Fruit fly (Drosophila melanogaster) whole organism, embryonic: ENCODE data around the gene HipHop.

Experiments used
- ATbp ChIP-seq: fragments of 200-800 bp; sonication (Bioruptor generic); optimal IDR thresholded peaks from 2 replicates; lab custom pipeline; 2017; ENCODE audit warnings: missing biosample characterization, mild to moderate bottlenecking, missing genetic modification characterization, missing genetic modification reagents
- CG10543 ChIP-seq: fragments of 200-800 bp; sonication (Bioruptor generic); optimal IDR thresholded peaks from 3 replicates; lab custom pipeline; 2017; ENCODE audit warnings: missing biosample characterization, mild to moderate bottlenecking, missing genetic modification characterization, moderate library complexity
- CG13296 ChIP-seq: fragments of 200-800 bp; sonication (Bioruptor generic); optimal IDR thresholded peaks from 3 replicates; lab custom pipeline; 2018; ENCODE audit warnings: missing biosample characterization, mild to moderate bottlenecking, missing genetic modification characterization
- CG14014 ChIP-seq: fragments of 200-800 bp; sonication (Bioruptor generic); IDR thresholded peaks from 2 replicates; pipeline ENCODE4 v1.3.6; 2022; ENCODE audit warnings: missing biosample characterization, missing genetic modification characterization
- CG15011 ChIP-seq: fragments of 200-800 bp; sonication (Bioruptor generic); optimal IDR thresholded peaks from 3 replicates; lab custom pipeline; 2018; ENCODE audit warnings: missing biosample characterization, mild to moderate bottlenecking, missing genetic modification characterization
- CG15696 ChIP-seq: fragments of 200-800 bp; sonication (Bioruptor generic); optimal IDR thresholded peaks from 2 replicates; lab custom pipeline; 2019; ENCODE audit warnings: missing biosample characterization, mild to moderate bottlenecking, missing genetic modification characterization, moderate library complexity
- CG17385 ChIP-seq: fragments of 200-800 bp; sonication (Bioruptor generic); optimal IDR thresholded peaks from 3 replicates; lab custom pipeline; 2018; ENCODE audit warnings: missing biosample characterization, mild to moderate bottlenecking, missing genetic modification characterization
- CG1792 ChIP-seq: fragments of 200-800 bp; sonication (Bioruptor generic); optimal IDR thresholded peaks from 2 replicates; lab custom pipeline; 2016; ENCODE audit warnings: missing biosample characterization, missing genetic modification characterization
- CG2199 ChIP-seq: fragments of 200-800 bp; sonication (Bioruptor generic); IDR thresholded peaks from 3 replicates; pipeline ENCODE4 v1.3.6; 2022; ENCODE audit warnings: missing biosample characterization, missing genetic modification characterization
- CG30431 ChIP-seq: fragments of 200-800 bp; sonication (Bioruptor generic); optimal IDR thresholded peaks from 2 replicates; lab custom pipeline; 2017; ENCODE audit warnings: missing biosample characterization, missing genetic modification characterization
- CG34422 ChIP-seq: fragments of 200-800 bp; sonication (Bioruptor generic); IDR thresholded peaks from 3 replicates; pipeline ENCODE4 v1.3.6; 2022; ENCODE audit warnings: missing biosample characterization, missing genetic modification characterization
- CG4360 ChIP-seq: fragments of 200-800 bp; sonication (Bioruptor generic); IDR thresholded peaks from 2 replicates; pipeline ENCODE4 v1.3.6; 2022; ENCODE audit warnings: missing biosample characterization, missing genetic modification characterization
- CG6689 ChIP-seq: fragments of 200-800 bp; sonication (Bioruptor generic); IDR thresholded peaks from 2 replicates; pipeline ENCODE4 v1.3.6; 2022; ENCODE audit warnings: missing biosample characterization, missing genetic modification characterization
- CG7556 ChIP-seq: fragments of 200-800 bp; sonication (Bioruptor generic); optimal IDR thresholded peaks from 2 replicates; lab custom pipeline; 2017; ENCODE audit warnings: missing biosample characterization, mild to moderate bottlenecking, missing genetic modification characterization
- CG8290 ChIP-seq, 3 experiments: fragments of 200-800 bp; sonication (Bioruptor generic); optimal IDR thresholded peaks; 2 replicates each; lab custom pipeline; 2016 to 2019; ENCODE audit warnings: missing biosample characterization in 3 of 3, missing genetic modification characterization in 3 of 3, mild to moderate bottlenecking in 2 of 3, moderate library complexity in 1 of 3
- CTCF ChIP-seq: fragments of 200-800 bp; sonication (Bioruptor generic); optimal IDR thresholded peaks from 2 replicates; lab custom pipeline; 2017; ENCODE audit warnings: missing biosample characterization, mild to moderate bottlenecking, missing genetic modification characterization, moderate library complexity
- Chrac-16 ChIP-seq: fragments of 200-800 bp; sonication (Bioruptor generic); optimal IDR thresholded peaks from 3 replicates; lab custom pipeline; 2016; ENCODE audit warnings: missing biosample characterization, missing genetic modification characterization
- Doc3 ChIP-seq: fragments of 200-800 bp; sonication (Bioruptor generic); IDR thresholded peaks from 3 replicates; pipeline ENCODE4 v1.3.6; 2022; ENCODE audit warnings: missing biosample characterization, missing genetic modification characterization; ENCODE audit not compliant: partially characterized antibody
- Fer1 ChIP-seq: fragments of 200-800 bp; sonication (Bioruptor generic); optimal IDR thresholded peaks from 2 replicates; lab custom pipeline; 2017; ENCODE audit warnings: missing biosample characterization, mild to moderate bottlenecking, missing genetic modification characterization
- GATAe ChIP-seq: fragments of 200-800 bp; sonication (Bioruptor generic); conservative IDR thresholded peaks from 2 replicates; pipeline ENCODE4 v1.3.6; 2022; ENCODE audit warnings: missing biosample characterization, missing genetic modification characterization
- HLH4C ChIP-seq: fragments of 200-800 bp; sonication (Bioruptor generic); IDR thresholded peaks from 3 replicates; pipeline ENCODE4 v1.3.6; 2022; ENCODE audit warnings: missing biosample characterization, missing genetic modification characterization; ENCODE audit not compliant: partially characterized antibody
- Hmx ChIP-seq: fragments of 200-800 bp; sonication (Bioruptor generic); optimal IDR thresholded peaks from 2 replicates; lab custom pipeline; 2016; ENCODE audit warnings: missing biosample characterization, missing genetic modification characterization
- MBD-R2 ChIP-seq: fragments of 200-800 bp; sonication (Bioruptor generic); IDR thresholded peaks from 2 replicates; pipeline ENCODE4 v1.3.6; 2022; ENCODE audit warnings: missing biosample characterization, missing genetic modification characterization
- NFAT ChIP-seq: fragments of 200-800 bp; sonication (Bioruptor generic); IDR thresholded peaks from 2 replicates; pipeline ENCODE4 v1.3.6; 2022; ENCODE audit warnings: missing biosample characterization, missing genetic modification characterization
- Pdp1 ChIP-seq, 2 experiments: fragments of 200-800 bp; sonication (Bioruptor generic); optimal IDR thresholded peaks; 3 replicates each; lab custom pipeline; 2016; ENCODE audit warnings: missing biosample characterization in 2 of 2, missing genetic modification characterization in 2 of 2, mild to moderate bottlenecking in 1 of 2, moderate library complexity in 1 of 2
- Sry-β ChIP-seq: fragments of 200-800 bp; sonication (Bioruptor generic); optimal IDR thresholded peaks from 2 replicates; lab custom pipeline; 2018; ENCODE audit warnings: missing biosample characterization, mild to moderate bottlenecking, missing genetic modification characterization, moderate library complexity
- Tbp ChIP-seq: fragments of >200 bp; optimal IDR thresholded peaks from 2 replicates; lab custom pipeline; 2018; ENCODE audit warnings: missing biosample characterization, missing genetic modification characterization
- Usf ChIP-seq: fragments of 200-800 bp; sonication (Bioruptor generic); optimal IDR thresholded peaks from 2 replicates; lab custom pipeline; 2017; ENCODE audit warnings: missing genotype, missing biosample characterization, missing genetic modification characterization
- az2 ChIP-seq: fragments of 200-800 bp; sonication (Bioruptor generic); optimal IDR thresholded peaks from 3 replicates; lab custom pipeline; 2016; ENCODE audit warnings: missing biosample characterization, missing genetic modification characterization
- br ChIP-seq: fragments of >200 bp; optimal IDR thresholded peaks from 2 replicates; lab custom pipeline; 2017
- cato ChIP-seq: fragments of 200-800 bp; sonication (Bioruptor generic); optimal IDR thresholded peaks from 2 replicates; lab custom pipeline; 2016; ENCODE audit warnings: missing biosample characterization, missing genetic modification characterization, borderline replicate concordance
- caup ChIP-seq: fragments of 200-800 bp; sonication (Bioruptor generic); optimal IDR thresholded peaks from 3 replicates; lab custom pipeline; 2017; ENCODE audit warnings: missing biosample characterization, mild to moderate bottlenecking, missing genetic modification characterization, moderate library complexity; ENCODE audit not compliant: severe bottlenecking
- cg ChIP-seq: fragments of 200-800 bp; sonication (Bioruptor generic); optimal IDR thresholded peaks from 3 replicates; lab custom pipeline; 2019; ENCODE audit warnings: missing biosample characterization, mild to moderate bottlenecking, missing genetic modification characterization, moderate library complexity
- dati ChIP-seq: fragments of 200-800 bp; sonication (Bioruptor generic); IDR thresholded peaks from 2 replicates; pipeline ENCODE4 v1.3.6; 2022; ENCODE audit warnings: missing biosample characterization, missing genetic modification characterization
- disco-r ChIP-seq: fragments of 200-800 bp; sonication (Bioruptor generic); optimal IDR thresholded peaks from 2 replicates; lab custom pipeline; 2016; ENCODE audit warnings: missing biosample characterization, missing genetic modification characterization
- exex ChIP-seq: fragments of 200-800 bp; sonication (Bioruptor generic); optimal IDR thresholded peaks from 4 replicates; lab custom pipeline; 2018; ENCODE audit warnings: missing biosample characterization, mild to moderate bottlenecking, missing genetic modification characterization, moderate library complexity
- fd3F ChIP-seq: fragments of 200-800 bp; sonication (Bioruptor generic); optimal IDR thresholded peaks from 2 replicates; lab custom pipeline; 2018; ENCODE audit warnings: missing biosample characterization, mild to moderate bottlenecking, missing genetic modification characterization, moderate library complexity
- gro ChIP-seq: fragments of 200-800 bp; sonication (Bioruptor generic); optimal IDR thresholded peaks from 2 replicates; lab custom pipeline; 2016; ENCODE audit warnings: missing biosample characterization, missing genetic modification characterization
- lbe ChIP-seq: fragments of 200-800 bp; sonication (Bioruptor generic); optimal IDR thresholded peaks from 2 replicates; lab custom pipeline; 2016; ENCODE audit warnings: missing biosample characterization, mild to moderate bottlenecking, missing genetic modification characterization
- mirr ChIP-seq: fragments of 200-800 bp; sonication (Bioruptor generic); optimal IDR thresholded peaks from 3 replicates; lab custom pipeline; 2018; ENCODE audit warnings: missing biosample characterization, mild to moderate bottlenecking, missing genetic modification characterization
- nom ChIP-seq: fragments of 200-800 bp; sonication (Bioruptor generic); optimal IDR thresholded peaks from 2 replicates; lab custom pipeline; 2017; ENCODE audit warnings: missing biosample characterization, missing genetic modification characterization, mild to moderate bottlenecking, moderate library complexity, missing genetic modification reagents
- odd ChIP-seq: fragments of 200-800 bp; sonication (Bioruptor generic); optimal IDR thresholded peaks from 2 replicates; lab custom pipeline; 2017; ENCODE audit warnings: missing biosample characterization, mild to moderate bottlenecking, missing genetic modification characterization
- pzg ChIP-seq: fragments of 200-800 bp; sonication (Bioruptor generic); optimal IDR thresholded peaks from 3 replicates; lab custom pipeline; 2018; ENCODE audit warnings: missing biosample characterization, mild to moderate bottlenecking, missing genetic modification characterization, moderate library complexity
- ranshi ChIP-seq: fragments of 200-800 bp; sonication (Bioruptor generic); IDR thresholded peaks from 2 replicates; pipeline ENCODE4 v1.3.6; 2022; ENCODE audit warnings: missing biosample characterization, missing genetic modification characterization
- sc ChIP-seq, 3 experiments: fragments of >200 bp in 2 of 3; fragments of 200-800 bp in 1 of 3; sonication (Bioruptor generic) in 1 of 3; optimal IDR thresholded peaks; 2 replicates in 2 of 3; 3 replicates in 1 of 3; lab custom pipeline; 2017; ENCODE audit warnings: mild to moderate bottlenecking in 1 of 3, missing biosample characterization in 1 of 3, missing genetic modification characterization in 1 of 3, missing genetic modification reagents in 1 of 3
- sens-2 ChIP-seq: fragments of 200-800 bp; sonication (Bioruptor generic); IDR thresholded peaks from 2 replicates; pipeline ENCODE4 v1.3.6; 2022; ENCODE audit warnings: missing biosample characterization, missing genetic modification characterization
- sima ChIP-seq: fragments of 200-800 bp; sonication (Bioruptor generic); optimal IDR thresholded peaks from 2 replicates; lab custom pipeline; 2016; ENCODE audit warnings: missing biosample characterization, missing genetic modification characterization
- sug ChIP-seq: fragments of 200-800 bp; optimal IDR thresholded peaks from 2 replicates; lab custom pipeline; 2019; ENCODE audit warnings: missing biosample characterization, mild to moderate bottlenecking, missing genetic modification characterization, moderate library complexity
- tin ChIP-seq: fragments of 200-800 bp; sonication (Bioruptor generic); optimal IDR thresholded peaks from 3 replicates; lab custom pipeline; 2016; ENCODE audit warnings: missing biosample characterization, missing genetic modification characterization
- trem ChIP-seq: fragments of 200-800 bp; optimal IDR thresholded peaks from 3 replicates; lab custom pipeline; 2019; ENCODE audit warnings: missing biosample characterization, mild to moderate bottlenecking, missing genetic modification characterization, moderate library complexity
- wek ChIP-seq: fragments of 200-800 bp; sonication (Bioruptor generic); optimal IDR thresholded peaks from 3 replicates; lab custom pipeline; 2018; ENCODE audit warnings: missing biosample characterization, mild to moderate bottlenecking, missing genetic modification characterization, moderate library complexity

HipHop gene

dm6 chr3L:18833234-18833633 lies 12.3 kb downstream of the HipHop start (continued):
- no peak for TF ChIP-seq tin (GFP tag; lab: Kevin White, UChicago)
- TF ChIP-seq sc (optimal IDR thresholded peaks at IDR 0.05; lab: Kevin White, UChicago), result no peak
- no peak for TF ChIP-seq sc (GFP tag; optimal IDR thresholded peaks at IDR 0.05; lab: Kevin White, UChicago)
- TF ChIP-seq MBD-R2, result no peak
- TF ChIP-seq CG17385 (GFP tag; lab: Kevin White, UChicago), result peak; percentile 3
- TF ChIP-seq Doc3, result no peak
- peak; percentile 12 for TF ChIP-seq lbe
- 0 out of 3 replicates have a peak, but pooled peaks have one; percentile 49 for TF ChIP-seq CG2199 (GFP tag; lab: Robert Waterston, UW)
- no peak for TF ChIP-seq mirr
- TF ChIP-seq CG8290 (GFP tag; optimal IDR thresholded peaks at IDR 0.05; lab: Kevin White, UChicago), result no peak
- peak in 1 of 2 experiments; percentile 34 for TF ChIP-seq CG8290 (tag; optimal IDR thresholded peaks at IDR 0.05; lab: Kevin White, UChicago)
- TF ChIP-seq CG30431 (GFP tag; lab: Kevin White, UChicago), result no peak
- TF ChIP-seq sima (GFP tag; lab: Kevin White, UChicago), result no peak
- TF ChIP-seq wek (GFP tag; lab: Kevin White, UChicago), result peak; percentile 28
- TF ChIP-seq cato (GFP tag; lab: Kevin White, UChicago), result no peak
- no peak for TF ChIP-seq HLH4C (GFP tag; lab: Robert Waterston, UW)
- TF ChIP-seq fd3F, result peak; percentile 43
- no peak for TF ChIP-seq dati
- TF ChIP-seq caup, result peak; percentile 33
- TF ChIP-seq CG10543, result peak; percentile 56
- TF ChIP-seq GATAe (GFP tag; lab: Robert Waterston, UW), result no peak
- no peak for TF ChIP-seq trem (tag; lab: Kevin White, UChicago)
- no peak for TF ChIP-seq Hmx (GFP tag; lab: Kevin White, UChicago)
- no peak for TF ChIP-seq CG1792 (GFP tag; lab: Kevin White, UChicago)
- TF ChIP-seq CG34422, result no peak
- TF ChIP-seq Fer1 (GFP tag; lab: Kevin White, UChicago), result peak; percentile 62
- TF ChIP-seq ATbp (GFP tag; lab: Kevin White, UChicago), result peak; percentile 14
- TF ChIP-seq cg (GFP tag; lab: Kevin White, UChicago), result no peak
- TF ChIP-seq CTCF (GFP tag; lab: Kevin White, UChicago), result no peak
- no peak for TF ChIP-seq Chrac-16
- no peak for TF ChIP-seq nom
- no peak for TF ChIP-seq Usf (GFP tag; lab: Kevin White, UChicago)
- no peak for TF ChIP-seq CG15011 (GFP tag; lab: Kevin White, UChicago)
- no peak for TF ChIP-seq CG6689 (GFP tag; lab: Robert Waterston, UW)
- peak; percentile 2 for TF ChIP-seq exex
- TF ChIP-seq CG4360 (GFP tag; lab: Robert Waterston, UW), result no peak
- no peak for TF ChIP-seq pzg (GFP tag; lab: Kevin White, UChicago)
- no peak for TF ChIP-seq NFAT (GFP tag; lab: Robert Waterston, UW)
- no peak for TF ChIP-seq gro (GFP tag; lab: Kevin White, UChicago)
- peak; percentile 35 for TF ChIP-seq odd (GFP tag; lab: Kevin White, UChicago)
- peak; percentile 15 for TF ChIP-seq CG13296 (GFP tag; lab: Kevin White, UChicago)
- TF ChIP-seq Tbp, result no peak
- no peak for TF ChIP-seq br (lab: Kevin White, UChicago)
- TF ChIP-seq sug (tag; lab: Kevin White, UChicago), result no peak
- no peak for TF ChIP-seq Sry-β (GFP tag; lab: Kevin White, UChicago)
- no peak for TF ChIP-seq az2 (GFP tag; lab: Kevin White, UChicago)
- TF ChIP-seq disco-r (GFP tag; lab: Kevin White, UChicago), result no peak
- TF ChIP-seq CG7556 (GFP tag; lab: Kevin White, UChicago), result peak; percentile 19
- TF ChIP-seq sens-2 (GFP tag; lab: Robert Waterston, UW), result no peak
- TF ChIP-seq Pdp1 (GFP tag; optimal IDR thresholded peaks at IDR 0.05; lab: Kevin White, UChicago), result no peak
- TF ChIP-seq ranshi (GFP tag; lab: Robert Waterston, UW), result no peak
- peak; percentile 5 for TF ChIP-seq CG15696
- peak; percentile 52; the same call in 1 of the 2 replicates for TF ChIP-seq CG14014 (GFP tag; lab: Robert Waterston, UW)
